Worm (Caenorhabditis elegans): ENCODE results near the gene ZK596.2.

The ZK596.2 gene

ce11 chrIV:10889820-10890462, 19.2 kb downstream of the ZK596.2 start, which contains the start of gene F13E9.15:
Gene F13E9.15 (minus strand): TSS chrIV:10889870.
- TF ChIP-seq F13C5.2 (tag; optimal IDR thresholded peaks at IDR 0.05) (no peak), hmg-4 (GFP tag; optimal IDR thresholded peaks at IDR 0.05) (no peak), hnd-1 (tag; optimal IDR thresholded peaks at IDR 0.05) (no peak), aly-1 (tag; optimal IDR thresholded peaks at IDR 0.05) (no peak), tbx-11 (GFP tag; IDR thresholded peaks at IDR 0.05) (no peak), pes-1 (GFP tag; IDR thresholded peaks at IDR 0.05) (no peak)

ce11 chrIV:10887285-10887684, 21.8 kb downstream of the ZK596.2 start, which contains the start of gene F13E9.16:
Gene F13E9.16 (minus strand): TSS chrIV:10887385.
- TF ChIP-seq B0310.2 (tag; optimal IDR thresholded peaks at IDR 0.05) = no peak
- no peak for TF ChIP-seq aly-1 (tag; optimal IDR thresholded peaks at IDR 0.05)
- TF ChIP-seq pes-1 (GFP tag; IDR thresholded peaks at IDR 0.05) = no peak
- no peak for TF ChIP-seq F13C5.2 (tag; optimal IDR thresholded peaks at IDR 0.05)
- no peak for TF ChIP-seq tbx-11 (GFP tag; IDR thresholded peaks at IDR 0.05)
- TF ChIP-seq tra-4 (tag; optimal IDR thresholded peaks at IDR 0.05) = no peak
- TF ChIP-seq scrt-1 (GFP tag; IDR thresholded peaks at IDR 0.05) = no peak
- no peak for TF ChIP-seq ceh-36 (tag; optimal IDR thresholded peaks at IDR 0.05)
- TF ChIP-seq ets-7 (tag; optimal IDR thresholded peaks at IDR 0.05) = no peak
- TF ChIP-seq tbx-37 (GFP tag; conservative IDR thresholded peaks at IDR 0.05) = no peak
- TF ChIP-seq hmbx-1 (tag; optimal IDR thresholded peaks at IDR 0.05) = no peak
- TF ChIP-seq ceh-13 (GFP tag; optimal IDR thresholded peaks at IDR 0.05) = no peak

DNA sequence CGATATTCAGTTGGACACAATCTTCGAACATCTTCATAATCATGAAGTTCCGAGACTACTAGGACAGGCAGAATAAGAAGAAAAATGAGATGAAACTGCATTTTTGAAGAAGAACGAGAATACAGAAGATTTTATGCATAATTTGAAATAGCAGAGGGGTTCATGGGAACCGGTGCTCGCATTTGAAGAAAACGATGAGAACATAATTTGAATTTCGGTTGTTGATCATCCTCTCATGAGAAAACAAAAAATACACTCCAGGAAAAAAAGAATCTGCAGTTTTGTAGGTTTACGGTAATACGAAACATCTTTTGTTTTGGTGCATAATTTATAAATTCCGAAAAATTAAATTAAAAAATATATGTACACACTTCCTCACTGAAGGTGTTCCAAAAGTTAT, 23.2 kb downstream of the ZK596.2 start, which contains the start of gene srlf-11:
TSS of gene srlf-11 (minus strand) at position 101 of the 400 bp plus-strand sequence.
- no peak for TF ChIP-seq tbx-11 (GFP tag; IDR thresholded peaks at IDR 0.05)
- no peak for TF ChIP-seq flt-1 (GFP tag; IDR thresholded peaks at IDR 0.05)
- TF ChIP-seq hmg-4 (GFP tag; optimal IDR thresholded peaks at IDR 0.05) = no peak
- TF ChIP-seq ets-7 (tag; optimal IDR thresholded peaks at IDR 0.05) = no peak
- TF ChIP-seq tbx-37 (GFP tag; conservative IDR thresholded peaks at IDR 0.05) = no peak
- no peak for TF ChIP-seq ceh-36 (tag; optimal IDR thresholded peaks at IDR 0.05)
- no peak for TF ChIP-seq F13C5.2 (tag; optimal IDR thresholded peaks at IDR 0.05)
- TF ChIP-seq tra-4 (tag; optimal IDR thresholded peaks at IDR 0.05) = no peak
- no peak for TF ChIP-seq scrt-1 (GFP tag; IDR thresholded peaks at IDR 0.05)
- TF ChIP-seq sea-1 (GFP tag; conservative IDR thresholded peaks at IDR 0.05) = no peak
- no peak for TF ChIP-seq ceh-13 (GFP tag; optimal IDR thresholded peaks at IDR 0.05)
- TF ChIP-seq ama-1 (optimal IDR thresholded peaks at IDR 0.05) = no peak
- TF ChIP-seq B0310.2 (tag; optimal IDR thresholded peaks at IDR 0.05) = no peak
- no peak for TF ChIP-seq hnd-1 (tag; optimal IDR thresholded peaks at IDR 0.05)

DNA sequence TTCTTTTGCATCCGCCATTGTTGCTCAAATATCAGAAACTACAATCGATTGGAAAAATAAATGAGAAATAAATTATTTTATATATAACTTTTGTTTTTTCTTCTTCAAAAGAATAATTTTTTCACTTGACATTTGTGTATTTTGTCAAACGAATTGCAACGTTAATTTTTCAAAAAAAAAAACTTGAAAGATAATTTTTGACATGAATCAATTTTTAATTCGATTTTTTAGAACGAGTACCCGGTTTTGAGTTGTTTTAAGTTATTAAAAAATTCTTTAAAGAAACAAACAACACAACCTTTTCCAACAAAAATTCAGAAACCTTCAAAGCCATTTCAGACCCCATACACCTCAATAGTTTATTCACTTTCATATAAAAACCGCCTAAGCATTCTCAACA, 24.8 kb downstream of the ZK596.2 start, which contains the start of gene F13E9.5:
TSS of gene F13E9.5 (minus strand) at position 101 of the 400 bp plus-strand sequence.
- no peak for TF ChIP-seq tra-4 (tag; optimal IDR thresholded peaks at IDR 0.05)
- no peak for TF ChIP-seq ceh-13 (GFP tag; optimal IDR thresholded peaks at IDR 0.05)
- TF ChIP-seq B0310.2 (tag; optimal IDR thresholded peaks at IDR 0.05) = no peak
- no peak for TF ChIP-seq F13C5.2 (tag; optimal IDR thresholded peaks at IDR 0.05)
- TF ChIP-seq ets-7 (tag; optimal IDR thresholded peaks at IDR 0.05) = no peak
- no peak for TF ChIP-seq hnd-1 (tag; optimal IDR thresholded peaks at IDR 0.05)

DNA sequence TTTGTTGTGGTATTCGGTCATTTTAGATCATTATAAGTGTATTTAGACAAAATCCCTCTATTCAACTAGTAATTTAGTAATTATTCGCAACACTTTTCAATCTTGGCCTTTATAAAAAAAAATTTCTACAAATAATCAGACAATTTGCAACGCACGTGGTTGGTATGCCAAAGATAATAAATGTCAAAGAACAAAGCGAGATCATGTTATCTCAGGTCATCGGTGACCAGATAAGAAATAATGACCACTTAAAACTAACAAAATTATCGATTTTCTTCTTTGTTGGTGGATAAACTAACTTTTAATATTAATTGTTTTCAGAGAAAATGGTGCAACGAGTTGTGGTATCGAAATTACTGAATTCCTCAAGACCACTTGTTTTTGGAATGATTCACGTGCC, 27.9 kb downstream of the ZK596.2 start, which contains the start of gene F13E9.13:
TSS of gene F13E9.13 (plus strand) at position 317 of the 400 bp plus-strand sequence.
- TF ChIP-seq hmbx-1 (tag; optimal IDR thresholded peaks at IDR 0.05) = no peak

ce11 chrIV:10880264-10880663, 28.8 kb downstream of the ZK596.2 start, which contains the start of gene fipr-15:
Gene fipr-15 (plus strand): TSS chrIV:10880564.
- no peak for TF ChIP-seq ets-7 (tag; optimal IDR thresholded peaks at IDR 0.05)
- no peak for TF ChIP-seq F13C5.2 (tag; optimal IDR thresholded peaks at IDR 0.05)
- TF ChIP-seq B0310.2 (tag; optimal IDR thresholded peaks at IDR 0.05) = no peak
- no peak for TF ChIP-seq scrt-1 (GFP tag; IDR thresholded peaks at IDR 0.05)
- TF ChIP-seq hmg-4 (GFP tag; optimal IDR thresholded peaks at IDR 0.05) = no peak
- TF ChIP-seq ceh-13 (GFP tag; optimal IDR thresholded peaks at IDR 0.05) = no peak
- TF ChIP-seq tbx-37 (GFP tag; conservative IDR thresholded peaks at IDR 0.05) = no peak
- TF ChIP-seq aly-1 (tag; optimal IDR thresholded peaks at IDR 0.05) = no peak

DNA sequence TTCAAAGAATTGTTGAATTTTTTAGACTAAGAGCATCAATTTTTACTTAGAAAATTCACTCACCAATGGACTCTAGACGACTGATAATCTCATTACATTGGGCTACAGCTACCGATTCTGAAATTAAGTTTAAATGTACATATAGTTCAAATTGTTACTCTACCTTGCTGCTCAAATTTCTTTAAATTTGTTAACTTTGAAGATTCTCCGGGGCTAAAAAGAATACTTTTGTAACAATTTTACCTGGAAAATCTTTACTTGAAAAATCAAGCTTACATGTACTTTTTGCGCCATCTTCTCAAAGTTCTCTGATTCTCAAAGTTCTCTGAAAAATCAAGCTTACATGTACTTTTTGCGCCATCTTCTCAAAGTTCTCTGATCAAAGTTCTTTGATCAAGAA, 29.6 kb downstream of the ZK596.2 start, which contains the start of gene sdz-13:
TSS of gene sdz-13 (minus strand) at position 101 of the 400 bp plus-strand sequence.
- TF ChIP-seq scrt-1 (GFP tag; IDR thresholded peaks at IDR 0.05) (no peak), ets-7 (tag; optimal IDR thresholded peaks at IDR 0.05) (no peak), flt-1 (GFP tag; IDR thresholded peaks at IDR 0.05) (no peak)

DNA sequence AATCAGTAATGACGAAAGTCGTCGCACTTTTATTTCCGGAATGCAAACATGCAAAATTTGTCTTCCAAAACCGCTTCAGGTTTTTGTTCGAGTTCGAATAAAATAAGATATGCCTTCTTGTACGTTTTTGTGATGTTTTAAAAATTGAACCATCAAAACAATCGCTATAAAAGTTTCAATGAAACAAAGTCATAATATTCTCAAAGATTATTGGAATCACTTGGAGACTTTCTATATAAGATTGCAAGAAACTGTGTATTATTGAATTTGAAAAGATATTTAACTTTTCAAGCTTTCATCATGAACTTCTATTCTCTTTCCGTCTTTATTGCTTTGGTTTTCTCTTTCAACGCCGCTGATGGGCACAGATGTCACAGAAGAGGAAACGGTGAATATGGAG, 32.3 kb downstream of the ZK596.2 start, which contains the start of gene fipr-14:
TSS of gene fipr-14 (plus strand) at position 301 of the 400 bp plus-strand sequence.
- no peak for TF ChIP-seq aly-1 (tag; optimal IDR thresholded peaks at IDR 0.05)
- no peak for TF ChIP-seq ceh-13 (GFP tag; optimal IDR thresholded peaks at IDR 0.05)
- TF ChIP-seq scrt-1 (GFP tag; IDR thresholded peaks at IDR 0.05) = no peak
- no peak for TF ChIP-seq pes-1 (GFP tag; IDR thresholded peaks at IDR 0.05)
- TF ChIP-seq sea-1 (GFP tag; conservative IDR thresholded peaks at IDR 0.05) = no peak
- TF ChIP-seq hnd-1 (tag; optimal IDR thresholded peaks at IDR 0.05) = no peak
- no peak for TF ChIP-seq ceh-36 (tag; optimal IDR thresholded peaks at IDR 0.05)
- TF ChIP-seq tra-4 (tag; optimal IDR thresholded peaks at IDR 0.05) = no peak
- TF ChIP-seq ama-1 (optimal IDR thresholded peaks at IDR 0.05) = no peak
- TF ChIP-seq tbx-11 (GFP tag; IDR thresholded peaks at IDR 0.05) = no peak
- no peak for TF ChIP-seq B0310.2 (tag; optimal IDR thresholded peaks at IDR 0.05)
- no peak for TF ChIP-seq hmbx-1 (tag; optimal IDR thresholded peaks at IDR 0.05)
- TF ChIP-seq flt-1 (GFP tag; IDR thresholded peaks at IDR 0.05) = no peak
- no peak for TF ChIP-seq ets-7 (tag; optimal IDR thresholded peaks at IDR 0.05)
- TF ChIP-seq tbx-37 (GFP tag; conservative IDR thresholded peaks at IDR 0.05) = no peak
- TF ChIP-seq hmg-4 (GFP tag; optimal IDR thresholded peaks at IDR 0.05) = no peak
- no peak for TF ChIP-seq F13C5.2 (tag; optimal IDR thresholded peaks at IDR 0.05)

All from whole organism, early embryonic.